Fruit fly (Drosophila melanogaster) whole organism, embryonic: ENCODE data around the gene Glt.
A peak's percentile ranks its signal among the peaks of the same experiment; 100 is the strongest.

Source experiments
- Aef1 ChIP-seq: fragments of 200-800 bp; sonication (Bioruptor generic); IDR thresholded peaks from 3 replicates; pipeline ENCODE4 v1.3.6; 2022; ENCODE audit warnings: missing biosample characterization, missing genetic modification characterization
- CG10267 ChIP-seq: fragments of 200-800 bp; sonication (Bioruptor generic); optimal IDR thresholded peaks from 2 replicates; lab custom pipeline; 2018; ENCODE audit warnings: missing biosample characterization, mild to moderate bottlenecking, missing genetic modification characterization, moderate library complexity
- CG10543 ChIP-seq: fragments of 200-800 bp; sonication (Bioruptor generic); optimal IDR thresholded peaks from 3 replicates; lab custom pipeline; 2017; ENCODE audit warnings: missing biosample characterization, mild to moderate bottlenecking, missing genetic modification characterization, moderate library complexity
- CG11398 ChIP-seq: fragments of 200-800 bp; sonication (Bioruptor generic); optimal IDR thresholded peaks from 2 replicates; lab custom pipeline; 2016; ENCODE audit warnings: missing biosample characterization, missing genetic modification characterization
- CG12236 ChIP-seq: fragments of 200-800 bp; sonication (Bioruptor generic); optimal IDR thresholded peaks from 2 replicates; lab custom pipeline; 2016; ENCODE audit warnings: missing biosample characterization, missing genetic modification characterization
- CG12391 ChIP-seq: fragments of 200-800 bp; sonication (Bioruptor generic); optimal IDR thresholded peaks from 3 replicates; lab custom pipeline; 2018; ENCODE audit warnings: missing biosample characterization, mild to moderate bottlenecking, missing genetic modification characterization, moderate library complexity
- CG12942 ChIP-seq: fragments of 200-800 bp; sonication (Bioruptor generic); optimal IDR thresholded peaks from 3 replicates; lab custom pipeline; 2016; ENCODE audit warnings: missing biosample characterization, missing genetic modification characterization
- CG15269 ChIP-seq: fragments of 200-800 bp; sonication (Bioruptor generic); optimal IDR thresholded peaks from 2 replicates; lab custom pipeline; 2018; ENCODE audit warnings: missing biosample characterization, mild to moderate bottlenecking, missing genetic modification characterization, moderate library complexity
- CG1647 ChIP-seq: fragments of 200-800 bp; sonication (Bioruptor generic); optimal IDR thresholded peaks from 3 replicates; lab custom pipeline; 2016; ENCODE audit warnings: missing biosample characterization, missing genetic modification characterization
- CG16779 ChIP-seq: fragments of 200-800 bp; sonication (Bioruptor generic); IDR thresholded peaks from 2 replicates; pipeline ENCODE4 v1.3.6; 2022; ENCODE audit warnings: missing biosample characterization, missing genetic modification characterization
- CG1792 ChIP-seq: fragments of 200-800 bp; sonication (Bioruptor generic); optimal IDR thresholded peaks from 2 replicates; lab custom pipeline; 2016; ENCODE audit warnings: missing biosample characterization, missing genetic modification characterization
- CG30403 ChIP-seq: fragments of 200-800 bp; sonication (Bioruptor generic); optimal IDR thresholded peaks from 3 replicates; lab custom pipeline; 2016; ENCODE audit warnings: missing biosample characterization, missing genetic modification characterization
- CG32772 ChIP-seq: fragments of 200-800 bp; sonication (Bioruptor generic); IDR thresholded peaks from 2 replicates; pipeline ENCODE4 v1.3.6; 2022; ENCODE audit warnings: missing biosample characterization, missing genetic modification characterization
- CG34376 ChIP-seq: fragments of 200-800 bp; sonication (Bioruptor generic); optimal IDR thresholded peaks from 2 replicates; lab custom pipeline; 2018; ENCODE audit warnings: missing biosample characterization, mild to moderate bottlenecking, missing genetic modification characterization
- CG7556 ChIP-seq: fragments of 200-800 bp; sonication (Bioruptor generic); optimal IDR thresholded peaks from 2 replicates; lab custom pipeline; 2017; ENCODE audit warnings: missing biosample characterization, mild to moderate bottlenecking, missing genetic modification characterization
- CG7963 ChIP-seq: fragments of 200-800 bp; sonication (Bioruptor generic); IDR thresholded peaks from 3 replicates; pipeline ENCODE4 v1.3.6; 2022; ENCODE audit warnings: missing biosample characterization, missing genetic modification characterization; ENCODE audit not compliant: partially characterized antibody
- CG9797 ChIP-seq: fragments of 200-800 bp; sonication (Bioruptor generic); optimal IDR thresholded peaks from 3 replicates; lab custom pipeline; 2018; ENCODE audit warnings: missing biosample characterization, mild to moderate bottlenecking, missing genetic modification characterization
- Dll ChIP-seq: fragments of 200-800 bp; sonication (Bioruptor generic); IDR thresholded peaks from 4 replicates; pipeline ENCODE4 v1.3.6; 2022; ENCODE audit warnings: missing biosample characterization, missing genetic modification characterization; ENCODE audit not compliant: partially characterized antibody
- Drgx ChIP-seq: fragments of 200-800 bp; sonication (Bioruptor generic); IDR thresholded peaks from 2 replicates; pipeline ENCODE4 v1.3.6; 2022; ENCODE audit warnings: missing biosample characterization, missing genetic modification characterization
- H2.0 ChIP-seq: fragments of 200-800 bp; sonication (Bioruptor generic); IDR thresholded peaks from 2 replicates; pipeline ENCODE4 v1.3.6; 2022; ENCODE audit warnings: missing biosample characterization, missing genetic modification characterization
- Mes4 ChIP-seq: fragments of 200-800 bp; sonication (Bioruptor generic); optimal IDR thresholded peaks from 2 replicates; lab custom pipeline; 2016; ENCODE audit warnings: missing biosample characterization, missing genetic modification characterization
- Nf-YA ChIP-seq: fragments of 200-800 bp; sonication (Bioruptor generic); IDR thresholded peaks from 2 replicates; pipeline ENCODE4 v1.3.6; 2022; ENCODE audit warnings: missing biosample characterization, missing genetic modification characterization
- PHDP ChIP-seq: fragments of 200-800 bp; sonication (Bioruptor generic); optimal IDR thresholded peaks from 3 replicates; lab custom pipeline; 2018; ENCODE audit warnings: missing biosample characterization, mild to moderate bottlenecking, missing genetic modification characterization, moderate library complexity
- Pdp1 ChIP-seq, 2 experiments: fragments of 200-800 bp; sonication (Bioruptor generic); optimal IDR thresholded peaks; 3 replicates each; lab custom pipeline; 2016; ENCODE audit warnings: missing biosample characterization in 2 of 2, missing genetic modification characterization in 2 of 2, mild to moderate bottlenecking in 1 of 2, moderate library complexity in 1 of 2
- Ravus ChIP-seq: fragments of 200-800 bp; sonication (Bioruptor generic); IDR thresholded peaks from 2 replicates; pipeline ENCODE4 v1.3.6; 2022; ENCODE audit warnings: missing biosample characterization, missing genetic modification characterization
- Rx ChIP-seq: fragments of 200-800 bp; sonication (Bioruptor generic); IDR thresholded peaks from 2 replicates; pipeline ENCODE4 v1.3.6; 2022; ENCODE audit warnings: missing biosample characterization, missing genetic modification characterization
- Stat92E ChIP-seq, 3 experiments: fragments of >200 bp in 2 of 3; fragments of 200-800 bp in 1 of 3; sonication (Bioruptor generic) in 1 of 3; optimal IDR thresholded peaks; 2 replicates each; lab custom pipeline; 2017 to 2019; ENCODE audit warnings: missing biosample characterization in 3 of 3, missing genetic modification characterization in 3 of 3, mild to moderate bottlenecking in 1 of 3, moderate library complexity in 1 of 3
- Taf1 ChIP-seq: fragments of 200-800 bp; sonication (Bioruptor generic); IDR thresholded peaks from 2 replicates; pipeline ENCODE4 v1.3.6; 2022; ENCODE audit warnings: missing biosample characterization, missing genetic modification characterization
- al ChIP-seq: fragments of 200-800 bp; sonication (Bioruptor generic); IDR thresholded peaks from 2 replicates; pipeline ENCODE4 v1.3.6; 2022; ENCODE audit warnings: missing biosample characterization, missing genetic modification characterization
- chn ChIP-seq: fragments of 200-800 bp; sonication (Bioruptor generic); optimal IDR thresholded peaks from 2 replicates; lab custom pipeline; 2016; ENCODE audit warnings: missing biosample characterization, missing genetic modification characterization
- dan ChIP-seq: fragments of 200-800 bp; sonication (Bioruptor generic); IDR thresholded peaks from 2 replicates; pipeline ENCODE4 v1.3.6; 2022; ENCODE audit warnings: missing biosample characterization, missing genetic modification characterization
- dysf ChIP-seq: fragments of 200-800 bp; sonication (Bioruptor generic); IDR thresholded peaks from 3 replicates; pipeline ENCODE4 v1.3.6; 2022; ENCODE audit warnings: missing biosample characterization, missing genetic modification characterization
- esg ChIP-seq: fragments of 200-800 bp; sonication (Bioruptor generic); conservative IDR thresholded peaks from 2 replicates; pipeline ENCODE4 v1.3.6; 2022; ENCODE audit warnings: missing biosample characterization, missing genetic modification characterization
- ftz-f1 ChIP-seq: fragments of 200-800 bp; sonication (Bioruptor generic); optimal IDR thresholded peaks from 2 replicates; lab custom pipeline; 2016; ENCODE audit warnings: missing biosample characterization, missing genetic modification characterization
- gcm2 ChIP-seq: fragments of 200-800 bp; sonication (Bioruptor generic); optimal IDR thresholded peaks from 2 replicates; lab custom pipeline; 2016; ENCODE audit warnings: missing biosample characterization, missing genetic modification characterization
- grn ChIP-seq: fragments of 200-800 bp; sonication (Bioruptor generic); optimal IDR thresholded peaks from 3 replicates; lab custom pipeline; 2017; ENCODE audit warnings: missing biosample characterization, missing genetic modification characterization
- gro ChIP-seq: fragments of 200-800 bp; sonication (Bioruptor generic); optimal IDR thresholded peaks from 2 replicates; lab custom pipeline; 2016; ENCODE audit warnings: missing biosample characterization, missing genetic modification characterization
- kah ChIP-seq: fragments of 200-800 bp; sonication (Bioruptor generic); optimal IDR thresholded peaks from 2 replicates; lab custom pipeline; 2018; ENCODE audit warnings: missing biosample characterization, mild to moderate bottlenecking, missing genetic modification characterization
- ken ChIP-seq: fragments of 200-800 bp; sonication (Bioruptor generic); IDR thresholded peaks from 3 replicates; pipeline ENCODE4 v1.3.6; 2022; ENCODE audit warnings: missing biosample characterization, missing genetic modification characterization
- lab ChIP-seq: fragments of 200-800 bp; sonication (Bioruptor generic); optimal IDR thresholded peaks from 3 replicates; lab custom pipeline; 2017; ENCODE audit warnings: missing biosample characterization, missing genetic modification characterization, mild to moderate bottlenecking, moderate library complexity, missing genetic modification reagents
- mld ChIP-seq: fragments of 200-800 bp; sonication (Bioruptor generic); IDR thresholded peaks from 3 replicates; pipeline ENCODE4 v1.3.6; 2022; ENCODE audit warnings: missing biosample characterization, missing genetic modification characterization; ENCODE audit not compliant: partially characterized antibody
- otp ChIP-seq: fragments of 200-800 bp; sonication (Bioruptor generic); IDR thresholded peaks from 3 replicates; pipeline ENCODE4, ENCODE4 v1.3.6; 2022; ENCODE audit warnings: missing biosample characterization, missing genetic modification characterization
- p53 ChIP-seq: fragments of 200-800 bp; sonication (Bioruptor generic); optimal IDR thresholded peaks from 2 replicates; lab custom pipeline; 2016; ENCODE audit warnings: missing biosample characterization, missing genetic modification characterization
- pb ChIP-seq: fragments of 200-800 bp; sonication (Bioruptor generic); optimal IDR thresholded peaks from 3 replicates; lab custom pipeline; 2016; ENCODE audit warnings: missing biosample characterization, missing genetic modification characterization
- schlank ChIP-seq: fragments of 200-800 bp; sonication (Bioruptor generic); optimal IDR thresholded peaks from 2 replicates; lab custom pipeline; 2018; ENCODE audit warnings: missing biosample characterization, mild to moderate bottlenecking, missing genetic modification characterization
- sd ChIP-seq: fragments of 200-800 bp; sonication (Bioruptor generic); optimal IDR thresholded peaks from 3 replicates; lab custom pipeline; 2018; ENCODE audit warnings: missing biosample characterization, mild to moderate bottlenecking, missing genetic modification characterization, moderate library complexity
- stwl ChIP-seq: fragments of 200-800 bp; sonication (Bioruptor generic); optimal IDR thresholded peaks from 3 replicates; lab custom pipeline; 2018; ENCODE audit warnings: missing biosample characterization, mild to moderate bottlenecking, missing genetic modification characterization, moderate library complexity
- tap ChIP-seq: fragments of 200-800 bp; optimal IDR thresholded peaks from 3 replicates; lab custom pipeline; 2019; ENCODE audit warnings: missing biosample characterization, mild to moderate bottlenecking, missing genetic modification characterization, moderate library complexity
- vnd ChIP-seq: fragments of 200-800 bp; sonication (Bioruptor generic); IDR thresholded peaks from 3 replicates; pipeline ENCODE4 v1.3.6; 2022; ENCODE audit warnings: missing biosample characterization, missing genetic modification characterization; ENCODE audit not compliant: partially characterized antibody
- wdn ChIP-seq: fragments of 200-800 bp; sonication (Bioruptor generic); IDR thresholded peaks from 2 replicates; pipeline ENCODE4 v1.3.6; 2022; ENCODE audit warnings: missing biosample characterization, missing genetic modification characterization
- yki ChIP-seq: fragments of >200 bp; optimal IDR thresholded peaks from 3 replicates; lab custom pipeline; 2018

Gene Glt

DNA sequence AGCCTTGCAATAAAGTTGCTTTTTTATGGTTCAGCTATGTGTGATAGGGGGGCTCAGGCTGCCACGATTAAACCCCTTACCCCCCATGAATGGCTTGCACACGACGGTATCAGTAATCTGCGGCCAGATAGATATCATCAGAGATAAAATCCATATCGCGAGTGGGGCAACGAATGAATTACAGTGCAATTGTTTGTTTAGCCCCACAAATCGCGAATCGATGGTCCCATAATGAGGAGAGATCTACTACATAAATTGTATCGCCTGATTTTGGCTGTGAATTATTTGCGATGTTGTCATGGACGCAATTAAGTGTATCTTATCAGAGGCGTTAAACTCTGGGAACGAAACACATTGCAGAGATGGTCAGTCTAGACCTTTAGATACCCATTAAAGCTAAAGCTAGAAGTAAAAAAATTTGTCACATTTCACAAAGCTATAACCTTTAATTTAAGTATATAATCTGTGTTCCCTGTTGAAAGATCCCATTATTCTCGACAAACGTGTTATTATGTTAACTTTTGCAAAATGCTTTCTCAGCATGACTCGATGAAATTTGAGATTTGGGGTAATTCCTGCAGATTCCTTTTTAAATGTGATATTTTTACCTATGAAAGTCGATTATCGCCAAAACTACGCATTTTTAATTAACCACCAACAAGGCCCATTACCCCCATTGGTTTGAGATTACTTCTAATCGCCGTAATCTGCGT, 25.6 kb downstream of the Glt start (continued):
- TF ChIP-seq gro (GFP tag; lab: Kevin White, UChicago): no peak
- no peak for TF ChIP-seq Nf-YA
- TF ChIP-seq Taf1 (GFP tag; lab: Robert Waterston, UW): no peak
- TF ChIP-seq CG30403: no peak
- TF ChIP-seq CG10267 (tag; lab: Kevin White, UChicago): no peak
- TF ChIP-seq tap: no peak
- TF ChIP-seq Pdp1 (GFP tag; optimal IDR thresholded peaks at IDR 0.05; lab: Kevin White, UChicago): no peak
- no peak for TF ChIP-seq CG7963
- TF ChIP-seq CG16779: no peak
- TF ChIP-seq pb (GFP tag; lab: Kevin White, UChicago): no peak
- TF ChIP-seq CG9797 (GFP tag; lab: Kevin White, UChicago): no peak
- no peak for TF ChIP-seq PHDP (tag; lab: Kevin White, UChicago)
- TF ChIP-seq vnd (GFP tag; lab: Robert Waterston, UW): no peak
- no peak for TF ChIP-seq stwl (tag; lab: Kevin White, UChicago)
- TF ChIP-seq Aef1 (GFP tag; lab: Robert Waterston, UW): no peak
- TF ChIP-seq mld (GFP tag; lab: Robert Waterston, UW): no peak
- peak; percentile 25 for TF ChIP-seq lab (GFP tag; lab: Kevin White, UChicago)
- TF ChIP-seq kah (GFP tag; lab: Kevin White, UChicago): no peak
- TF ChIP-seq H2.0 (GFP tag; lab: Robert Waterston, UW): no peak
- peak; percentile 25 for TF ChIP-seq sd (tag; lab: Kevin White, UChicago)
- no peak for TF ChIP-seq CG12236 (GFP tag; lab: Kevin White, UChicago)
- TF ChIP-seq chn (GFP tag; lab: Kevin White, UChicago): no peak
- TF ChIP-seq CG15269: peak; percentile 5
- TF ChIP-seq CG7556: peak; percentile 9
- TF ChIP-seq Drgx (GFP tag; lab: Robert Waterston, UW): no peak
- TF ChIP-seq Rx (GFP tag; lab: Robert Waterston, UW): no peak
- no peak for TF ChIP-seq wdn
- TF ChIP-seq ftz-f1 (GFP tag; lab: Kevin White, UChicago): no peak
- no peak for TF ChIP-seq CG1647
- peak; percentile 33 for TF ChIP-seq CG10543
- TF ChIP-seq Ravus (GFP tag; lab: Robert Waterston, UW): no peak
- no peak for TF ChIP-seq CG12942
- TF ChIP-seq otp: no peak
- TF ChIP-seq CG34376 (GFP tag; lab: Kevin White, UChicago): peak; percentile 52
- no peak for TF ChIP-seq esg (GFP tag; lab: Robert Waterston, UW)
- TF ChIP-seq CG1792 (GFP tag; lab: Kevin White, UChicago): no peak
- TF ChIP-seq ken (GFP tag; lab: Robert Waterston, UW): no peak
- no peak for TF ChIP-seq dysf (GFP tag; lab: Robert Waterston, UW)
- no peak for TF ChIP-seq Stat92E (GFP tag; optimal IDR thresholded peaks at IDR 0.05; lab: Kevin White, UChicago)
- TF ChIP-seq al (GFP tag; lab: Robert Waterston, UW): no peak
- no peak for TF ChIP-seq Dll (GFP tag; lab: Robert Waterston, UW)
- TF ChIP-seq Mes4 (GFP tag; lab: Kevin White, UChicago): no peak
- no peak for TF ChIP-seq yki (lab: Kevin White, UChicago)
- no peak for TF ChIP-seq dan (GFP tag; lab: Robert Waterston, UW)
- TF ChIP-seq schlank (tag; lab: Kevin White, UChicago): peak; percentile 31
- TF ChIP-seq CG32772 (GFP tag; lab: Robert Waterston, UW): no peak
- peak; percentile 83 for TF ChIP-seq grn
- no peak for TF ChIP-seq CG11398 (GFP tag; lab: Kevin White, UChicago)
- TF ChIP-seq p53: no peak
- TF ChIP-seq gcm2 (GFP tag; lab: Kevin White, UChicago): no peak
- no peak for TF ChIP-seq CG12391 (tag; lab: Kevin White, UChicago)
